Worm (Caenorhabditis elegans): ENCODE measurements around the gene C42D4.13.

DNA sequence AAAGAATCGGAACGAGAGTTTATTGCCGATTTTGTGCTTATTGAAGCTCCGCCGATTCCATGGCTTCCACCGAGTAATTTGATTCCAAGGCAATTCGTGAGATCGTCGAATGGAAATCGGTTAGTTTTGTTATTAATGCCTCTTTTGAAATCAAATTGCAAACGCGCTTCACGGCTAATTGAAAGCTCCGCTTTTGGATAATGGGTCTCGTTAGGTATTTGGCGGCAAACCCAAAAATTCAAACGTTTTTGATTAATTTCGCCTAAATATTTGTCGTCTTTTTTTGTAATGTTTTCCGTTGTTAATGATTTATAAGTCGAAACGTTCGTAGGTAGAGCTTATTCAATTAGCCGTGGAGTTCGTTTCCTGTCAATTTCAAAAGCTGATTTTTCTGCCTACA lies 28.3 kb downstream of the C42D4.13 start:
- TF ChIP-seq ztf-29 (GFP tag; IDR thresholded peaks at IDR 0.05) (no peak), T22C8.4 (GFP tag; IDR thresholded peaks at IDR 0.05) (no peak), klf-2 (GFP tag; conservative IDR thresholded peaks at IDR 0.05) (no peak)
